Worm (Caenorhabditis elegans) whole organism, early embryonic: ENCODE results near the gene erp-44.3.

Source experiments
- aly-1 ChIP-seq: sonication (generic microtip); optimal IDR thresholded peaks from 2 replicates; lab custom pipeline; 2016; ENCODE audit warnings: missing genetic modification characterization, missing compliant biosample characterization
- ama-1 ChIP-seq: fragments of 150-350 bp; optimal IDR thresholded peaks from 2 replicates; lab custom pipeline; 2014
- flt-1 ChIP-seq: fragments of 200-800 bp; sonication (Bioruptor generic); IDR thresholded peaks from 2 replicates; pipeline ENCODE4 v1.3.6; 2022; ENCODE audit warnings: missing genetic modification characterization, missing compliant biosample characterization
- sea-1 ChIP-seq: fragments of 200-800 bp; sonication (Bioruptor generic); conservative IDR thresholded peaks from 2 replicates; pipeline ENCODE4 v1.3.6; 2022; ENCODE audit warnings: missing genetic modification characterization, missing compliant biosample characterization

ce11 chrIV:8163687-8164086, 41.2 kb downstream of the erp-44.3 start, which contains the start of gene clec-51:
- TF ChIP-seq ama-1 (lab: Kevin White, UChicago) (no peak), sea-1 (no peak), flt-1 (GFP tag; lab: Robert Waterston, UW) (no peak), aly-1 (tag; lab: Kevin White, UChicago) (no peak)
